Worm (Caenorhabditis elegans): ENCODE results near the gene F26C11.1.

- no peak for TF ChIP-seq ztf-4 (tag; optimal IDR thresholded peaks at IDR 0.05)
- no peak for TF ChIP-seq sea-2 (GFP tag; optimal IDR thresholded peaks at IDR 0.05)
- TF ChIP-seq jun-1 (tag; optimal IDR thresholded peaks at IDR 0.05), result no peak
- no peak for TF ChIP-seq unc-62 (GFP tag; optimal IDR thresholded peaks at IDR 0.05)
Observed at ce11 chrII:9845239-9845638, 49.3 kb upstream of the F26C11.1 start, which contains the start of gene chil-9.

Data from whole organism, L3 larva.